Worm (Caenorhabditis elegans) whole organism, L1 larva: Measurements from ENCODE around the gene T04C12.1.

Experiments
- C04F5.9 ChIP-seq: sonication (generic microtip); optimal IDR thresholded peaks from 2 replicates; lab custom pipeline; 2016; ENCODE audit warnings: missing genetic modification characterization, missing compliant biosample characterization
- F16B12.6 ChIP-seq: fragments of 150-350 bp; optimal IDR thresholded peaks from 2 replicates; lab custom pipeline; 2014; ENCODE audit warnings: missing biosample characterization, missing genetic modification characterization
- Y116A8C.19 ChIP-seq: sonication (generic microtip); optimal IDR thresholded peaks from 2 replicates; lab custom pipeline; 2016; ENCODE audit warnings: missing compliant biosample characterization, missing genetic modification characterization, borderline replicate concordance
- ama-1 ChIP-seq: fragments of 150-350 bp; optimal IDR thresholded peaks from 2 replicates; lab custom pipeline; 2014
- blmp-1 ChIP-seq: fragments of 150-350 bp; optimal IDR thresholded peaks from 2 replicates; lab custom pipeline; 2014; ENCODE audit warnings: missing biosample characterization, missing genetic modification characterization
- ceh-63 ChIP-seq: fragments of 200-800 bp; sonication (Bioruptor generic); optimal IDR thresholded peaks from 2 replicates; lab custom pipeline; 2018; ENCODE audit warnings: mild to moderate bottlenecking, missing genetic modification characterization, missing compliant biosample characterization
- ceh-8 ChIP-seq: fragments of 200-800 bp; sonication (Bioruptor generic); optimal IDR thresholded peaks from 2 replicates; lab custom pipeline; 2018; ENCODE audit warnings: mild to moderate bottlenecking, missing genetic modification characterization, moderate library complexity, missing compliant biosample characterization
- egl-13 ChIP-seq: sonication (generic microtip); optimal IDR thresholded peaks from 2 replicates; lab custom pipeline; 2016; ENCODE audit warnings: missing genotype, missing genetic modification reagents, missing genetic modification characterization, missing compliant biosample characterization
- egl-27 ChIP-seq, 2 experiments: fragments of 150-350 bp in 1 of 2; sonication (generic microtip); optimal IDR thresholded peaks; 3 replicates each; lab custom pipeline; 2017 to 2018; ENCODE audit warnings: missing biosample characterization in 2 of 2, missing genetic modification characterization in 2 of 2, missing genetic modification reagents in 2 of 2
- elt-2 ChIP-seq: sonication (generic microtip); optimal IDR thresholded peaks from 2 replicates; lab custom pipeline; 2016; ENCODE audit warnings: missing genetic modification characterization, mild to moderate bottlenecking, inconsistent platforms, missing compliant biosample characterization, missing genetic modification reagents
- elt-3 ChIP-seq, 6 experiments: fragments of 150-350 bp in 1 of 6; sonication (generic microtip); optimal IDR thresholded peaks; 2 replicates each; lab custom pipeline; 2017 to 2018; ENCODE audit warnings: missing biosample characterization in 6 of 6, missing genetic modification characterization in 6 of 6, inconsistent platforms in 1 of 6
- fkh-10 ChIP-seq: sonication (generic microtip); optimal IDR thresholded peaks from 2 replicates; lab custom pipeline; 2017; ENCODE audit warnings: missing biosample characterization, missing genetic modification reagents, missing genetic modification characterization
- fkh-8 ChIP-seq: sonication (generic microtip); optimal IDR thresholded peaks from 2 replicates; lab custom pipeline; 2016; ENCODE audit warnings: mild to moderate bottlenecking, missing genetic modification characterization, missing compliant biosample characterization
- hlh-4 ChIP-seq: sonication (generic microtip); optimal IDR thresholded peaks from 2 replicates; lab custom pipeline; 2016; ENCODE audit warnings: mild to moderate bottlenecking, missing genetic modification characterization, missing compliant biosample characterization
- hpl-2 ChIP-seq: fragments of 150-350 bp; optimal IDR thresholded peaks from 2 replicates; lab custom pipeline; 2014; ENCODE audit warnings: missing biosample characterization, missing genetic modification reagents, missing genetic modification characterization
- isw-1 ChIP-seq: fragments of 200-800 bp; sonication (Bioruptor generic); IDR thresholded peaks from 2 replicates; pipeline ENCODE4 v1.3.6; 2022; ENCODE audit warnings: missing genetic modification characterization, missing compliant biosample characterization
- lin-14 ChIP-seq: fragments of 200-800 bp; sonication (Bioruptor generic); optimal IDR thresholded peaks from 2 replicates; lab custom pipeline; 2018; ENCODE audit warnings: mild to moderate bottlenecking, missing genetic modification characterization, moderate library complexity, missing compliant biosample characterization
- lin-15B ChIP-seq: fragments of 150-350 bp; sonication (generic microtip); optimal IDR thresholded peaks from 3 replicates; lab custom pipeline; 2014; ENCODE audit warnings: missing biosample characterization, missing genetic modification characterization
- nhr-19 ChIP-seq: fragments of 200-800 bp; sonication (Bioruptor generic); conservative IDR thresholded peaks from 2 replicates; pipeline ENCODE4 v1.3.6; 2022; ENCODE audit warnings: missing genetic modification characterization, missing compliant biosample characterization
- nhr-28 ChIP-seq: fragments of 150-350 bp; optimal IDR thresholded peaks from 2 replicates; lab custom pipeline; 2014; ENCODE audit warnings: missing biosample characterization, missing genetic modification characterization
- nhr-71 ChIP-seq: sonication (generic microtip); optimal IDR thresholded peaks from 2 replicates; lab custom pipeline; 2016; ENCODE audit warnings: mild to moderate bottlenecking, missing genetic modification characterization, moderate library complexity, missing compliant biosample characterization
- nhr-85 ChIP-seq: sonication (generic microtip); peaks from one replicate; lab custom pipeline; 2016; ENCODE audit warnings: missing genetic modification characterization, inconsistent platforms, missing compliant biosample characterization
- nhr-90 ChIP-seq: sonication (generic microtip); optimal IDR thresholded peaks from 2 replicates; lab custom pipeline; 2016; ENCODE audit warnings: mild to moderate bottlenecking, missing genetic modification characterization, missing compliant biosample characterization; ENCODE audit not compliant: poor library complexity
- pag-3 ChIP-seq: sonication (generic microtip); optimal IDR thresholded peaks from 2 replicates; lab custom pipeline; 2017; ENCODE audit warnings: missing genetic modification characterization, mild to moderate bottlenecking, missing compliant biosample characterization, antibody characterized with exemption, borderline replicate concordance; ENCODE audit not compliant: insufficient read depth
- pax-3 ChIP-seq: fragments of 200-800 bp; sonication (Bioruptor generic); optimal IDR thresholded peaks from 2 replicates; lab custom pipeline; 2018; ENCODE audit warnings: mild to moderate bottlenecking, missing genetic modification characterization, moderate library complexity, missing compliant biosample characterization
- rnt-1 ChIP-seq: sonication (generic microtip); optimal IDR thresholded peaks from 2 replicates; lab custom pipeline; 2016; ENCODE audit warnings: mild to moderate bottlenecking, missing genetic modification characterization, moderate library complexity, missing compliant biosample characterization
- snpc-4 ChIP-seq: fragments of 150-350 bp; optimal IDR thresholded peaks from 2 replicates; lab custom pipeline; 2014; ENCODE audit warnings: missing biosample characterization, missing genetic modification characterization
- swsn-7 ChIP-seq: sonication (generic microtip); optimal IDR thresholded peaks from 2 replicates; lab custom pipeline; 2016; ENCODE audit warnings: missing genetic modification characterization, missing compliant biosample characterization
- tbx-2 ChIP-seq: sonication (generic microtip); optimal IDR thresholded peaks from 2 replicates; lab custom pipeline; 2016; ENCODE audit warnings: missing genetic modification characterization, missing compliant biosample characterization
- tlp-1 ChIP-seq: fragments of 150-350 bp; optimal IDR thresholded peaks from 2 replicates; lab custom pipeline; 2014; ENCODE audit warnings: missing biosample characterization, missing genetic modification characterization
- unc-30 ChIP-seq: sonication (generic microtip); optimal IDR thresholded peaks from 2 replicates; lab custom pipeline; 2017; ENCODE audit warnings: missing biosample characterization, missing genetic modification characterization
- unc-86 ChIP-seq: sonication (generic microtip); optimal IDR thresholded peaks from 2 replicates; lab custom pipeline; 2016; ENCODE audit warnings: missing genetic modification characterization, missing compliant biosample characterization
- zip-4 ChIP-seq: fragments of 200-800 bp; sonication (Bioruptor generic); optimal IDR thresholded peaks from 2 replicates; lab custom pipeline; 2018; ENCODE audit warnings: mild to moderate bottlenecking, missing genetic modification characterization, moderate library complexity, missing compliant biosample characterization
- ztf-11 ChIP-seq, 2 experiments: sonication (generic microtip); optimal IDR thresholded peaks; 2 replicates each; lab custom pipeline; 2016 to 2017; ENCODE audit warnings: missing genetic modification characterization in 2 of 2, missing biosample characterization in 1 of 2, missing compliant biosample characterization in 1 of 2
- ztf-4 ChIP-seq: fragments of 150-350 bp; optimal IDR thresholded peaks from 2 replicates; lab custom pipeline; 2014; ENCODE audit warnings: missing biosample characterization, missing genetic modification characterization

Gene T04C12.1

DNA sequence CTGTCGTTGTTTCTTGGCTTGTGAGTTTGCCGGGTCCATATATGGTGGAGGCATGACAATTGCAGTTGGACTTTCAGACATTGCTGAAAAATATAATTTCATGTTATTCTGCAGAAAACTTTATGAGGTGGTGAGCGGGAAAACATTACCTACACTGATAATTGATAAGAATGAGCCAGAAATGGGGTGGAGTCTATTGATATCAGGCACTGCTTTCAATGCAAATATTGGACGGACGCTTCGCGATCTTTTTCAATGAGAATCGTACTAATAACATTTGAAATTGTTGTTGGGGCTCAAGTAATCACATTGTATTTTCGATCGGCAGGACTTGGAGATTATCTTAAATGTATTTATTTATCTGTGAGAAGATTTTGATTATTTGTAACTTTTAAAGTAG is at the start of gene T04C12.1:
Gene T04C12.1, minus strand, starts transcription at position 90 of the 400 bp plus-strand sequence.
- TF ChIP-seq egl-13 (tag; lab: Kevin White, UChicago) (no peak), tlp-1 (no peak), nhr-90 (tag; lab: Kevin White, UChicago) (peak; percentile 13), lin-14 (GFP tag; lab: Kevin White, UChicago) (no peak), nhr-71 (tag; lab: Kevin White, UChicago) (peak; percentile 19), zip-4 (no peak), Y116A8C.19 (no peak), nhr-19 (0 out of 2 replicates have a peak, but pooled peaks have one; percentile 13), swsn-7 (tag; lab: Kevin White, UChicago) (no peak), nhr-85 (tag; lab: Kevin White, UChicago) (peak; percentile 13), ztf-4 (tag; lab: Kevin White, UChicago) (no peak), elt-2 (tag; lab: Kevin White, UChicago) (peak; percentile 4), fkh-10 (GFP tag; lab: Kevin White, UChicago) (no peak), ama-1 (lab: Kevin White, UChicago) (peak; percentile 61), ceh-63 (GFP tag; lab: Kevin White, UChicago) (no peak), snpc-4 (tag; lab: Kevin White, UChicago) (no peak), pax-3 (tag; lab: Kevin White, UChicago) (no peak), rnt-1 (tag; lab: Kevin White, UChicago) (no peak)

DNA sequence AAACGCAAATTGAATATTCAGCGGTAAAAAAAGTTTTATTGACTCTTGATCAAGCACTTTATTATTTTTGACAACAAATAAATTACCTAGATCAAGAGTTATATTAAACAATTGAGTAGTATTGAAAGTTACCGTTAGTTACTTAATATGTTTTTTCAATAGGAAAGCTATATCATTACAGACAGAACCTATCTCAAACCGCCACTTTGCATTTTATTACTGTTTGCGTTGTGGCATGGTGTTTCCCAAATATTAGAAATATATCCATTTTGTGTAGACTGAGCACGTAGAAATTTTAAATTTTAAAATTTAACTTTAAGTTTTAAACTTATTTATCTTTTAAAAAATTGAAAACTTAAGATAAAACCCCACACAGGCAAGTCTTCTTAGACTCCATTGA is 45.3 kb upstream of the T04C12.1 start:
- no peak for TF ChIP-seq nhr-28 (tag; lab: Kevin White, UChicago)
- TF ChIP-seq unc-86 (tag; lab: Kevin White, UChicago), result no peak
- no peak for TF ChIP-seq F16B12.6 (tag; lab: Kevin White, UChicago)
- no peak for TF ChIP-seq hpl-2 (GFP tag; lab: Kevin White, UChicago)
- no peak for TF ChIP-seq fkh-8 (tag; lab: Kevin White, UChicago)
- TF ChIP-seq unc-30 (tag; lab: Kevin White, UChicago), result no peak
- TF ChIP-seq ztf-11 (tag; optimal IDR thresholded peaks at IDR 0.05; lab: Kevin White, UChicago), result no peak
- no peak for TF ChIP-seq Y116A8C.19
- no peak for TF ChIP-seq ceh-8 (GFP tag; lab: Kevin White, UChicago)
- no peak for TF ChIP-seq pag-3 (tag; lab: Kevin White, UChicago)
- no peak for TF ChIP-seq blmp-1 (tag; lab: Kevin White, UChicago)
- no peak for TF ChIP-seq swsn-7 (tag; lab: Kevin White, UChicago)
- no peak for TF ChIP-seq lin-14 (GFP tag; lab: Kevin White, UChicago)
- no peak for TF ChIP-seq egl-27 (tag; optimal IDR thresholded peaks at IDR 0.05; lab: Kevin White, UChicago)
- no peak for TF ChIP-seq snpc-4 (tag; lab: Kevin White, UChicago)
- TF ChIP-seq hlh-4 (tag; lab: Kevin White, UChicago), result no peak

DNA sequence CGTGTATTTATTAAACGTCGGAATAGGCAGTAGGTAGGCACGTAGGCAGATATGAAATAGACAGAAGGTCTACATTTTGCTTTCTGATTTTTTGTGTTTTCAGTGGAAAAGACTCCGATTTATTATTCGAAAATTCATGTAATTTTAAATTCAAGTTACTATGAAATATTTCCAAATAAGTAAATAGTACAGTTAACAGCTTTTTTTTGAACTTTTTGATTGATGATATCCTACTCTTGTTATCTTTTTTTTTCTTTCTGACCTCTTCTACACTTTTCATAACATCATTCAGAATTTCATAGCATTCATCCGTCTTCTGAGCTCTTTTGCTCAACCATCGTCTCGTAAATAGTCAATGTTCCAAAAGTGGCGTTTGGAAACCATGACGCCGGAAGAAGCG is 39.5 kb upstream of the T04C12.1 start, which contains the start of gene cdkl-1:
Gene cdkl-1, plus strand, starts transcription at position 301 of the 400 bp plus-strand sequence.
- TF ChIP-seq isw-1 (no peak), C04F5.9 (no peak), nhr-19 (no peak), tlp-1 (no peak), tbx-2 (tag; lab: Kevin White, UChicago) (no peak)

DNA sequence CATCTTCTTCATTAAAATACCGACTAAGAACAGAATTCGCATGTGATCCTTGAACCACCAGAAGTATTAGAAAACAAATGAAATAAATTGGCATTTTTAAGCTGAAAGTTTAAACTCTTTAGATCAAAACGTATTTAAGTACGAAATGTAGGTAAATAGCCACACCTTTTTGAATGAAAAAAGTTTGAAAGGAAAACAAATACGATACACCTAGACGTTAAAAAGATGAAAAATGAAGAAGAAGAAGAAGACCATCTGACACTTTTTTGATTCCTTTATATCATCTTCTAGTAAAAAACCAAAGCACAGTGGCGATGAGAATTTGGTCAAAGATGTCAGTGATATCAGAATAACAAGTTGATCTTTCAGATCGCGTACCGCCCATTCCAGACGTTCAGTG is 36.8 kb upstream of the T04C12.1 start, which contains the start of gene Y42A5A.3:
Gene Y42A5A.3, minus strand, starts transcription at position 101 of the 400 bp plus-strand sequence.
- TF ChIP-seq lin-15B (tag; lab: Kevin White, UChicago) (no peak), elt-3 (tag; optimal IDR thresholded peaks at IDR 0.05; lab: Kevin White, UChicago) (peak in 1 of 6 experiments; percentile 21), blmp-1 (tag; lab: Kevin White, UChicago) (peak; percentile 5)
- TF ChIP-seq, all 84 proteins: peak for 2
